Worm (Caenorhabditis elegans) whole organism, dauer: ENCODE measurements around the gene R07E4.3.

Source experiments
- unc-62 ChIP-seq: sonication (generic microtip); optimal IDR thresholded peaks from 2 replicates; lab custom pipeline; 2017; ENCODE audit warnings: missing biosample characterization, missing genetic modification reagents, missing genetic modification characterization

The R07E4.3 gene

DNA sequence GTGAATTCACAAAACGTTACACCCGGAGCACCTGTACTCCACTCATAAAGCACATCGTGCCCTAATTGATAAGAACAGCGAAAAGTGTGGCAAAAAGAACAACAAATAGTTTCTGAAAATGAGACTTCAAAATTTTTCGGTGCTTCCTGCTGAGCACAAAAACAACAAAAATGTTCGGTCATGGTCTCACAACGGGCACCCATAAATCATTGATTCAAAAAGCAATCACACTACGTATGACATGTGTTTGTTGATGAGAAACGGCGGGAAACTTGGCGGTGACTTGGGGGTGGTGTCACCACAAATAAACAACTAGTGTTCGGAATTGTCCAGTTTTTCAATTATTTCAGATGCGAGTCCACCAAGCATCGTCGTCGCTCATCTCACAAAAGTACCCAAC is 7.6 kb downstream of the R07E4.3 start:
- TF ChIP-seq unc-62 (GFP tag; lab: Kevin White, UChicago): no peak

DNA sequence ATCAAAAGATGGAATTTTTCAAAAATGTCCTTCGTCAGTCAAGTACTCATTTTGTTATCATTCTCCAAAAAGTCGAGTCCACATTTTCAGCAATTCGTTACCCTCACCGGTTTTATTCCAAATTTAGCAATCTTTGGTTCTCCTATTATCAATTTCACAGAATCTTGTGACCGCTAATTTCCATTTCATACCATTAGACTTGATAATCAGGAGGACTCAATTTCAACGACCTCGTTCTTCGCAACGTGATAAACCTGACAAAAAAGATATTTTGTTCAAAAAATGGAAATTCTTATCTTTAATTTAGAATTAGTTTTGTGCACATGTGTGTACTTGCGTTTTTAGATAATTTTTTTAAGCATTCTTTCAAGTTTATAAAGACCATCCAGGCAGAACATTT is 9.3 kb downstream of the R07E4.3 start:
- no peak for TF ChIP-seq unc-62 (GFP tag; lab: Kevin White, UChicago)

DNA sequence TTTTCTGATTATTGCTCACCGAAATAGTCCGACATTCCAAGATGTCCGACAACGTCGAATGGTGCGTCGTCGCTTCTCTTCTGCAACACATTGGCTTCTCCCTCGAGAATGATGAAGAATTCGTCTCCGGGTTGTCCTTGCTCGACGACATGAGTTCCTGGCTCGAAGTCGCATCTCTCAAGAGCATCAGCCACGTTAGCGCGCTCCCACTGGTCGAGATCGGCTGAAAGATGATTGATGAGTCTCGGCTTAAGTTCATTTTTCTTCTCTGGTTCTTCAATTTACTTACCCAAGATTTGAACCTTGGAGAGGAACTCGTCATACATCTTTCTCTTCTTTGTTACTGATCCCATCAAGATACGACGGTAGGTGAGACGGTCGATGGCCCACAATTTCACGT is 19.0 kb downstream of the R07E4.3 start:
- TF ChIP-seq unc-62 (GFP tag; lab: Kevin White, UChicago): no peak

DNA sequence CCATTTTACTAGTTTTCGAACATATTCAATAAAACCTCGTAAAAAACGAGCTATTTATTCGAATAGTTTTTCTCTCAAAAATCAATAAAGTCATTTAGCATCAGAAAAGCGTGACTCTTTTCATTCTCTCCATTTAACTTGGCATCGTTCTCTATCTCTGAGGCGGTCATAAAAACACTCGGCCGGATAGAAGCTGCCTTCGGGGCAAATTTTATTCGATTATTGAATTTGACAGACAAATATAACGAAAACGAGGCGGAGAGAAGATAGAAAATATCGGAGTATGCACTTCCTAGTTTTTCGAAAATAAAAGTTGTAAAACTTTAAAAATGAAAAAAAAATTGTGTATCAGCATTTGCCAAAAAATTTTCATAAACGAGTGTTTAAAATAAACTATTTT is 22.0 kb downstream of the R07E4.3 start:
- TF ChIP-seq unc-62 (GFP tag; lab: Kevin White, UChicago): no peak

DNA sequence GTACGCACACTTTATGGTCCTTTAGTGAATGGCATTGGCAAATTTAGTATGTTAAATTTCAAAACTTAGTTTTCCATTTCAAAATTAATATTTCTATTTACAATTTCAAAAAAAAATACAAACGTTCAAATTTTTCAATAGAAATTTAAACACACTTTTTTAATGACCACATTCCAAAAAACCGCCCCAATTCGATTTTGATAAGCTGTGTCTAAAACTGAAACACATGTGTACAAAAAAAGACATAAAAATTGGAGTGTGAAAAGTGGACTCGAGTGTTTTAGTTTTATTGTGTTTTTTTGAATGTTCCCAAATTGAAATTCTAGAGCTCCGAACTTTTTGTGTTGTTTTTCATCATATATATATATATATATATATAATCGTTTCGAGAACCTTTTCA is 22.5 kb downstream of the R07E4.3 start:
- no peak for TF ChIP-seq unc-62 (GFP tag; lab: Kevin White, UChicago)

DNA sequence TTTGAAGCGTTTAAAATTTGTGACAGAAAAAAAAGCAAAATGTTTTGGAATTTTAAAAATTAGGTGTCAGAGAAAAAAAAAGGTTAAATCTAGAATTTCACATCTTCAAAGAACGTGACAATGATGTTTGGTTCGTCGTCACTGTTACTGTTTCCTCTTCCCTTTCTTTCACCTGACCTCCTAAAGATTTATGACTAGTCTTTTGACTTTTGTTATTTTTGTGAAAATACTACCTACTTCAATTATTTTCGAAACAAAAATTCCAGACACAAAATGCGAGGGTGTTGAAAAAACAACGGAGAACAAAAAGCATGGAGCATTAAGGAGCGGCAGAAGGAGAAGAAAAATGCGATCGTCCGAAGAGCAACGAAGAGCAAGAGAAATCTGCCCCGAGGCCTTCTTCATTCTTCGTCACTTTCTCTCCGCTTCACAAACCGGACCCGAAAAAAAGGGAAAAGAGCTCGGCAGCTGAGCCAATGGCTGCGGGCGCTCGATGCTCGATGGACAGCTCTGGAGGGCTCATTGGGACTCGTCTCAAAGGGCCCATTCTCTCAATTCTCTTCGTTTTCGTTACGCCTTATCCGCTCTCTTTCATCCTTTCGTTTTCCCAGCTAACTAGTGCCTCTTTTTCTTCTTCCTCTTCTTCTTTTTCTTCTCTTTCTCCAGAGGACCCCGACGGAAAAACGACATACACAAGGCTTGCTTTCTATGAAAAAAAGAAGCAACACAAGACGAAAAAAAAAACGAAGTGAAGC is 23.1 kb downstream of the R07E4.3 start:
- TF ChIP-seq unc-62 (GFP tag; lab: Kevin White, UChicago): no peak

DNA sequence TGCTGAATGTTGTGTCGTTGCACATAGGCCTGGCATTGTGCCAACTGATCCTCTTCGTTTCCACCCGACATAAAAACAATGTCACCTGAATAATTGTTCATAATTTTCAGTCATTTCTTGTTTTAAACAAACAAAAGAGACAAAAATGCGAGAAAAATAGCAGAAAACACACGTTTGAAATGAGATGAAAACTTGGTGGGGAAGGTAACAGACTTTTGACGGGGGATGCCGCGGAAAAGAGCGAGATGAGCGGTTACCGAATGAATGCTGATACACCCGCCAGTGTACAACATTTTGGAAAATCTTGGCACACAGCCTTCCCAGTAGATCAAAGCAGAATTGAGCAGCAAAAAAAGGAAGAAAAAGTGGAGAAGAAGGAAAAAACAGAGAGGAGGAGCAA is 24.5 kb downstream of the R07E4.3 start, which contains the start of gene kin-2:
TSS of gene kin-2 (minus strand) at position 101 of the 400 bp plus-strand sequence.
- no peak for TF ChIP-seq unc-62 (GFP tag; lab: Kevin White, UChicago)

DNA sequence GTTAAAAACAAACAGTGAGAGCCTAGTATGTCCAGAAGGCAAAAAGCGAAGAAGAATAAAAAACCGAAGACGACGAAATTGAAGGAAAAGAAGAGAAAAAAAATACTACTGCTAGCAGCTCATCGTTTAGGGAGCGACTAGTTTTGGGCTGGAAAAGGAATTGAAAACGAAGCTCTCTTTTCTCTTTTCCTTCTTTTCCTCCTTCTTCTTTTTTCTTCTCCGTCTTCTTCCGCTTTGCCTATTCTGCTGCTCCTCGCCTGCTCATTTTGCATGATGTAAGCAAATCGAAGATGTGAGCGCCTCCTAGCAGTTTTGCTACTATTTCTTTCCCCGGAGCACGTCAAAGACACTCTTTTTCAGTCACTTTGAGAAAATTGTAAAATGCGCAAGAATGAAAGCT is 28.4 kb downstream of the R07E4.3 start:
- no peak for TF ChIP-seq unc-62 (GFP tag; lab: Kevin White, UChicago)

DNA sequence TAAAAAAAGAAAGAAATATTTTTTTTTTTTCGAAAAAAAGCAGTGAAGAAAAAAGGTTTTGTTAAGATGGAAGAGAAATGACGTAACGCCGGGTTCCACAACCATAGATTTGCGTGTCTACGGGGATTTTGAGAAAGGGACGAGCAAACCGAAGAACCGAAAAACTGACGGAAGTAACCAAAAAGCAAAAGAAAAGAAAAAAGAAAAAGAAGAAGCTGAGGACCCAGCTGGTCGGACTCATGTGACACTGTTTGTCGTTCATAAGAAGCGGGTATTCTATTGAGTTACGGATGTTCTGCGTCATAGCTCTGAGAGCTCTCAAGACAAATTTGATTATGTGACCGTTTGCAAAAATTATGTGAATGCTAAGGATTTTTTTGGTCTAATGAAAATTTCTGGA is 29.5 kb downstream of the R07E4.3 start:
- TF ChIP-seq unc-62 (GFP tag; lab: Kevin White, UChicago): no peak

DNA sequence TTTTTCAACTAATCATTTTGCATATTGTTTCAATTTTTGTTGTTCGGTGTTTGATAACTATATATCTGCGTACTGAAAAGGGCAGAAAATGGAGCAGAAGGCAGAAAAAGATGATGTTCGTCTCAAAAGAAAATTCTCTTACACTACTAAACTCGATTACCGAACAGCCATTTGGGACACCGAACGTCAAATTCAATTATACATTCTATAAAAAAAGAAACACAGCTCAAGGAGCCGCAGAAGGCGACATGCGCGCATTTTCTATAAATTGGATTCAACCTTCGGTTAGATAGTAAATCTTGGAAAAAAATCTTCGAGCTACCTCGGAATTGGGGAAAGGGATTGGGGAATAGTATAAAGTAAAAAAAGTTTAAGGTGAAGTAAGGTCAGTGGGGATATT is 30.0 kb downstream of the R07E4.3 start:
- no peak for TF ChIP-seq unc-62 (GFP tag; lab: Kevin White, UChicago)

DNA sequence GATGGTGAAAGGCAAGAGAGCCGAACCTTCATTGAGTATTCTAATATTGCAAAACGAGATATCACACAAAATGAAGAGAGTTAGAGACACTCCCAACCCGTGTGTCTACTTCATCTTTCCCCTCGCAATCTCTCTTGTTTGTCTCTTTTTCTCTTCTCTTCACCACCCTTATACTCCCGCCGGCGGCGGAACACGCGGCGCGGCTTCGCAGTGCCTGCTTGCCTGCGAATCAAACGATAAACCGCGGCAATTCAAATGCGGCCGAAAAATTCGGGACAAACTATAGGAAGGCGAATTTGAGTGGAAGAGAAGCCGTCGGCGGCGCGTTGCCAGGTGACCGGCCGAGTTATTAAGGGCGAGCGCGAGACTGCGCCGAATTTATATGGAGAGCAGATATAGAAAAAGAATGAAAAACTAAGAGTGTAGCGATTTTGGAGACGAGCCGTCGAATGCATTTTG is 31.4 kb downstream of the R07E4.3 start, which contains the start of gene klp-13:
TSS of gene klp-13 (plus strand) at position 409 of the 459 bp plus-strand sequence.
- no peak for TF ChIP-seq unc-62 (GFP tag; lab: Kevin White, UChicago)

DNA sequence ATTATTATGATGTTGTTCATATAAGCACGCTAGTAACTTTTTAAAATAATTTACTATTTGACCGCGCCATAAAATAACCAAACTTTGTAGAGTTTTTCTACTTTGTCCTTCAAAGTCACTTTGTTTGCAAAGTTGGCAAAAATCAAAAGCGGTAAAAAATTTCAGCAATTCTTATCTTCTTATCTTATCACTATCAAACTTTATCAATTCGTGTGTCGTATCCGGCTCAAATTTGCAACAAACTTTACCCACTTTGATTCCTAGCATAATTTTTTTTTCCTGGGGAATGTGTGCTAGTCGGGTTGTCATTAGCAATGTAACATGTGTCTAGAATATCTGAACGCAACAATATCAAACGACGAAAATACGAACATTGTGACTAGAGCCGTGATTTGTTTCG is 32.5 kb downstream of the R07E4.3 start:
- no peak for TF ChIP-seq unc-62 (GFP tag; lab: Kevin White, UChicago)

DNA sequence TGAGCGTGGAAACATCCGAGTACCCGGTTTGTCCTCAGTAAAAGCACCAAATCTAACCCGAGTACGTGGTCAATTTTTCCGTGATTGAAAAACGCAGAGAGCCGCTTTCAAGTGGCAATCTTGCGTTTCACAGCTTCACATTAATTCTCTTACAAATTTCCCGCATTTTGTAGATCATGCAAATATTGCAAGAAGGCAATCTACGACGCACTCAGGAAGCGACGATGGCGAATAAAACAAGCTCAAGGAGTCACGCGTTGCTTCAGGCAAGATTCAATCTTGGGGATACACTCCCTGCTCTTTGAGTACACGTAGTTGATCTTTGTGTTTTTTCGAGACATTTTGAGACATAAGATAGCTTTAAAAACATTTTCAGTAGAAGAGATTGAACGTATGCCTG is 34.7 kb downstream of the R07E4.3 start:
- TF ChIP-seq unc-62 (GFP tag; lab: Kevin White, UChicago): no peak

DNA sequence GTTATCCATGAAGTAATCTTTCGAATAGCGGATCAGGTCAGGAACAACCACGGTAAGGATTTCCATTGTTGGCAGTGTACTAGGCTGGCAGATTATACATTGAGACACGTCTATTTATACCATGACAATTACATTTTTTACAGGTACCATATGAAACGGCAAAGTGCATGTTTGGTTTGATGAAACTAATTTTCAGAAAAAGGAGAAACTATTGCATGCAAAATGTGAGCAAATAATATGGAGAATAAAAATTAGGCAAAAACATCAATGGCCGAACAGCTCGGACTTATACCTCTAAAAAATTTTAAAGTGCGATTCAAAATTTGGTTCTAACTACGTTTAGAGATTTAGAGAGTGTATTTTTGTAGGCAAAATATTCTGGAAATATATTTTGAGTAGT is 39.5 kb downstream of the R07E4.3 start, which contains the start of gene F22F4.5:
TSS of gene F22F4.5 (minus strand) at position 101 of the 400 bp plus-strand sequence.
- no peak for TF ChIP-seq unc-62 (GFP tag; lab: Kevin White, UChicago)

DNA sequence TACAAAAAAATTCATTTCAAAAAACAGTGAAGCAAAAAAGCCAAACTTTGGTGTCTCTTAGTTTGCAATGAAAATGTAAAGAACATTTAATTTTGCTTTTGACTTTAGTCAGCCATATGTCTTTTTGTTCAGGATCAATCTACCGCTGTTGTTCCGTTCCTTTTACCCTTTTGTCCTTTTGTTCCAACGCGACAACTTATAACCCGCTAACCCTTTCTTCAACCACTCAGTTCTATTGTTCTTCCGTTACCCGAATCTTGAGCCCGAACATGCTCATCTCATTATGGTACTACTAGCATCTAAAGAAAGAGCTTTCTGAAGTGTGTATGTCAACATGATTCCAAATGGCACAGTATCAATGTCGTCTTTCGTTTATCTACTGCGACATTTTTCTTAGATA is 40.7 kb downstream of the R07E4.3 start:
- TF ChIP-seq unc-62 (GFP tag; lab: Kevin White, UChicago): no peak

DNA sequence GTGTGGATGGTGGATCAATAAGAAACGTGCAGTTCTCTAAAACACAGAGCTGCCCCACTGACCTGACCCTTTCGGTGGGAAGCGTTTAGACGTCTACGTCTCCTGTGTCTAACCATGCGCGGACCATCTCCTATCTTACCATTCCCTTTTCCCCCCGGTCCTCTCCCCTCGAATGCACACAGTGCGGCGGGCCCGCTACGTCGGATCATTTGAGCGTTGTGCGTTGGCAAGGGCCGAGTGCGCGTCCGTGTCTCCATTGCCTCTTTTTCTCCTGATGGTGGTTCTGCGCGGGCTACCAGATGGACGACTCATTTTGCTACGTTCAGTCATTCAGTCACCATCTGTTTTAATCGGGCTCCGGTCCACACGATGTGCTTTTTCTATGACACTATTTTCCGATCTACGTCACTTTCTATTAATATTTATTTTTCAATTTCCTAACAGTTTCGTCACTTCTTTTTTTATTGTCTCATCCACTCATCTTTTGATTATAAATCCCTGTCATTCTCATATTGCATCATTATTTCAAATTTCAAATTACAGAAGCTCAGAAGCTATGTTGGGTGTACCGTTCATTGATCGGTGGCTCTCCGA is 42.5 kb downstream of the R07E4.3 start, which contains the start of gene inx-3:
TSS of gene inx-3 (plus strand) at position 544 of the 594 bp plus-strand sequence.
- TF ChIP-seq unc-62 (GFP tag; lab: Kevin White, UChicago): no peak
